Worm (Caenorhabditis elegans) whole organism, L4/young adult: ENCODE measurements around the gene nhr-157.

Experiments used
- W03F9.2 ChIP-seq: fragments of 150-350 bp; optimal IDR thresholded peaks from 2 replicates; lab custom pipeline; 2014; ENCODE audit warnings: missing biosample characterization, missing genetic modification characterization
- dao-5 ChIP-seq: sonication (generic microtip); optimal IDR thresholded peaks from 2 replicates; lab custom pipeline; 2016; ENCODE audit warnings: missing genotype, missing genetic modification characterization, moderate library complexity, missing compliant biosample characterization
- him-1 ChIP-seq: sonication (generic microtip); optimal IDR thresholded peaks from 2 replicates; lab custom pipeline; 2016; ENCODE audit warnings: missing genotype, missing genetic modification reagents, missing genetic modification characterization, missing compliant biosample characterization

Gene nhr-157

DNA sequence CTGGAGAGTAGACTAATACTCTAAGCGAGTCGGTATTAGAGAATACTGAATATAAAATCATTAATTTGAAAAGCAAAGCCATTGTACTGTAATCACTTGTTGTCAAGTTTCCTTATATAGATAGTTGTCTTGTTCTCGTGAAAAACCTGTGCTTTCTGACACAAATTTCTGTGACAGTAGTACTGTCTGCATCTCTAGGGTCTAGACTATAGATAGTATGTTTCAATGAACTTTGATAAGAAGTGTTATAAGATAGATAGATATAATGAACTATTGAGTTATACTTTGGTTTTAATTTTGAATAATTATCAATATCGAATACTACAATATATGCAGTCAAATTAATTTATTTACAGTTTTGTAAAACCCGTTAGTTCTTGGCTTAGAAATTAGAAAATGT is 24.9 kb downstream of the nhr-157 start, which contains the start of gene ugt-32:
TSS of gene ugt-32 (minus strand) at position 82 of the 400 bp plus-strand sequence.
- no peak for TF ChIP-seq W03F9.2 (tag; lab: Kevin White, UChicago)
- no peak for TF ChIP-seq him-1 (tag; lab: Kevin White, UChicago)

DNA sequence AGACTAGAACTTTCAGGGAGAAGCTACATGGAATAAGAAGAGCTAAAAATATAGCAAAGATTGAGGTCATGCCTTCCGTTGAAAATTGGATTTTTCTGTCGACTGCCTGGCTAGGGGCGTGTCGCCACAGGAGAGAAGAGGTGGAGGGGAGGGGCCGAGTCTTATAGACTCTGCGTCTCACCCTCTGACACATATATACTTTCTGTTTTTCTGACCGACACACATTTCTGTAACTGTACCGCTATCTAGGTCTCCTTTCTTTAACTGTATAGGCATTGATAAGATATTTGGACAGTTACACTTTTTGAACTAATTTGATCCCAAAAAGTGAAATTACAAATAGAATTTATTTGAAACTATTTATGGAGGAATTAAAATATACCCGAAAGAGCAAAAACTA is 27.3 kb downstream of the nhr-157 start:
- TF ChIP-seq W03F9.2 (tag; lab: Kevin White, UChicago): no peak
- no peak for TF ChIP-seq him-1 (tag; lab: Kevin White, UChicago)
- TF ChIP-seq dao-5 (tag; lab: Kevin White, UChicago): no peak

ce11 chrV:3832661-3833060 is 36.1 kb downstream of the nhr-157 start:
- TF ChIP-seq W03F9.2 (tag; lab: Kevin White, UChicago) (no peak), dao-5 (tag; lab: Kevin White, UChicago) (no peak), him-1 (tag; lab: Kevin White, UChicago) (no peak)

DNA sequence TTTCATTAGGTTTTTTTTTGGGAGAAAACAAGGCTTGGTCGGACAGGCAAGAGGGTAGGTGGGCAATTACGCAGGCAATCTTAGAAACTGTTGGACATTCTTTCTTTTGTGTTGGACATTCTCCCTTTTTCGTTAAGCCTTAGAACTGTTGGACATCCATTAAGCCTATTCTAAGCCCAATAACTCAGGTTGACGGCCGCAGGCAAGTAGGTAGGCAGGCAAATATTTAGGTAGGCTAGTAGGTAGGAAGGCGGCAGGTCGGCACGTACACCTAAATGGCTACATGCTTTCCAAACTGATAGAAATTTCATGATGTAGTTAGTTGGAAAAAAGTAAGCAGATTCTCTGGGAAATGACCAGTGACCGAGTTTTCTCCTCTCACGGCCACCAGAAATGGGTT is 36.7 kb downstream of the nhr-157 start:
- TF ChIP-seq dao-5 (tag; lab: Kevin White, UChicago) (no peak), him-1 (tag; lab: Kevin White, UChicago) (no peak), W03F9.2 (tag; lab: Kevin White, UChicago) (no peak)

DNA sequence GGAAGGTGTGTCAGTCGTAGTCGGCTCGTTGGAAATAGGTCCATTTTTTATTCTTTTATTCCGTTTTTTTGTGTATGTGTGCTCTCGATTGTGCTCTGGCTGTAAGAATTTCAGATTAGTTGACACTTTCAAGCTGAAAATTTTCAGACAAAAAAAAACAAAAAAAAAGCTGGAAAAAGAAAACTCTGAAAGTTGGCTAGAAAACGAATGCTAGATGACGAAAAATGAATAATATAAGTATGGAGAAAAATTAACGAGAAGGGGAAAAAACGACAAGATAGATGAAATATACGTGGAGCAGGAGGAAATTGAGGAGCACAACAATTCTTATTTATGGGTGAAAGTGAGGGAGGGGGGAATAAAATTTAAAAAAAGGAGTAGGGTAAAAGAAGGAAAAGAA is 37.2 kb downstream of the nhr-157 start, which contains the start of gene H10D18.5:
TSS of gene H10D18.5 (minus strand) at position 101 of the 400 bp plus-strand sequence.
- TF ChIP-seq him-1 (tag; lab: Kevin White, UChicago): no peak
- TF ChIP-seq W03F9.2 (tag; lab: Kevin White, UChicago): no peak
- TF ChIP-seq dao-5 (tag; lab: Kevin White, UChicago): no peak

ce11 chrV:3825190-3825589 is 43.6 kb downstream of the nhr-157 start:
- TF ChIP-seq W03F9.2 (tag; lab: Kevin White, UChicago) (no peak), him-1 (tag; lab: Kevin White, UChicago) (no peak), dao-5 (tag; lab: Kevin White, UChicago) (no peak)

- TF ChIP-seq W03F9.2 (tag; lab: Kevin White, UChicago) (no peak), dao-5 (tag; lab: Kevin White, UChicago) (no peak), him-1 (tag; lab: Kevin White, UChicago) (no peak)
Measured at ce11 chrV:3820875-3821274, 47.9 kb downstream of the nhr-157 start.
